Fruit fly (Drosophila melanogaster) whole organism, embryonic: ENCODE measurements around the gene RpL28.
A peak's percentile ranks its signal among the peaks of the same experiment; 100 is the strongest.

Experiments used
- BtbVII ChIP-seq: fragments of 200-800 bp; sonication (Bioruptor generic); optimal IDR thresholded peaks from 3 replicates; lab custom pipeline; 2017; ENCODE audit warnings: missing biosample characterization, mild to moderate bottlenecking, missing genetic modification characterization
- Bteb2 ChIP-seq: fragments of 200-800 bp; sonication (Bioruptor generic); optimal IDR thresholded peaks from 2 replicates; lab custom pipeline; 2016; ENCODE audit warnings: missing biosample characterization, missing genetic modification characterization
- CG1024 ChIP-seq: fragments of 200-800 bp; sonication (Bioruptor generic); IDR thresholded peaks from 2 replicates; pipeline ENCODE4 v1.3.6; 2022; ENCODE audit warnings: missing biosample characterization, missing genetic modification characterization
- CG10979 ChIP-seq: fragments of 200-800 bp; sonication (Bioruptor generic); optimal IDR thresholded peaks from 2 replicates; lab custom pipeline; 2018; ENCODE audit warnings: missing biosample characterization, mild to moderate bottlenecking, missing genetic modification characterization, moderate library complexity
- CG11560 ChIP-seq: fragments of 200-800 bp; sonication (Bioruptor generic); IDR thresholded peaks from 3 replicates; pipeline ENCODE4 v1.3.6; 2022; ENCODE audit warnings: missing biosample characterization, missing genetic modification characterization
- CG12155 ChIP-seq: fragments of 200-800 bp; sonication (Bioruptor generic); optimal IDR thresholded peaks from 3 replicates; lab custom pipeline; 2016; ENCODE audit warnings: missing biosample characterization, missing genetic modification characterization
- CG13624 ChIP-seq: fragments of 200-800 bp; sonication (Bioruptor generic); optimal IDR thresholded peaks from 2 replicates; lab custom pipeline; 2016; ENCODE audit warnings: missing biosample characterization, missing genetic modification characterization
- CG16779 ChIP-seq: fragments of 200-800 bp; sonication (Bioruptor generic); IDR thresholded peaks from 2 replicates; pipeline ENCODE4 v1.3.6; 2022; ENCODE audit warnings: missing biosample characterization, missing genetic modification characterization
- CG16815 ChIP-seq: fragments of 200-800 bp; sonication (Bioruptor generic); optimal IDR thresholded peaks from 3 replicates; lab custom pipeline; 2017; ENCODE audit warnings: missing biosample characterization, mild to moderate bottlenecking, missing genetic modification characterization
- CG16863 ChIP-seq: fragments of 200-800 bp; sonication (Bioruptor generic); optimal IDR thresholded peaks from 3 replicates; lab custom pipeline; 2016; ENCODE audit warnings: missing biosample characterization, missing genetic modification characterization
- CG17359 ChIP-seq: fragments of 200-800 bp; sonication (Bioruptor generic); optimal IDR thresholded peaks from 3 replicates; lab custom pipeline; 2018; ENCODE audit warnings: missing biosample characterization, mild to moderate bottlenecking, missing genetic modification characterization, moderate library complexity
- CG17912 ChIP-seq: fragments of 200-800 bp; sonication (Bioruptor generic); optimal IDR thresholded peaks from 2 replicates; lab custom pipeline; 2018; ENCODE audit warnings: missing biosample characterization, mild to moderate bottlenecking, missing genetic modification characterization
- CG2712 ChIP-seq: fragments of 200-800 bp; optimal IDR thresholded peaks from 3 replicates; lab custom pipeline; 2019; ENCODE audit warnings: missing biosample characterization, mild to moderate bottlenecking, missing genetic modification characterization, moderate library complexity
- CG2875 ChIP-seq: fragments of 200-800 bp; sonication (Bioruptor generic); optimal IDR thresholded peaks from 2 replicates; lab custom pipeline; 2017; ENCODE audit warnings: missing biosample characterization, mild to moderate bottlenecking, missing genetic modification characterization, missing genetic modification reagents
- CG3065 ChIP-seq: fragments of 200-800 bp; sonication (Bioruptor generic); optimal IDR thresholded peaks from 2 replicates; lab custom pipeline; 2016; ENCODE audit warnings: missing biosample characterization, missing genetic modification characterization
- CG32767 ChIP-seq: fragments of 200-800 bp; sonication (Bioruptor generic); IDR thresholded peaks from 2 replicates; pipeline ENCODE4 v1.3.6; 2022; ENCODE audit warnings: missing biosample characterization, missing genetic modification characterization
- CG6791 ChIP-seq: fragments of 200-800 bp; sonication (Bioruptor generic); IDR thresholded peaks from 3 replicates; pipeline ENCODE4 v1.3.6; 2022; ENCODE audit warnings: missing biosample characterization, missing genetic modification characterization; ENCODE audit not compliant: partially characterized antibody
- CG7357 ChIP-seq: fragments of 200-800 bp; sonication (Bioruptor generic); IDR thresholded peaks from 3 replicates; pipeline ENCODE4 v1.3.6; 2022; ENCODE audit warnings: missing biosample characterization, missing genetic modification characterization
- CG8281 ChIP-seq: fragments of 200-800 bp; sonication (Bioruptor generic); optimal IDR thresholded peaks from 2 replicates; lab custom pipeline; 2018; ENCODE audit warnings: missing biosample characterization, mild to moderate bottlenecking, missing genetic modification characterization, moderate library complexity
- CG8924 ChIP-seq: fragments of 200-800 bp; optimal IDR thresholded peaks from 3 replicates; lab custom pipeline; 2019; ENCODE audit warnings: missing biosample characterization, mild to moderate bottlenecking, missing genetic modification characterization, moderate library complexity
- CrebB ChIP-seq: fragments of 200-800 bp; sonication (Bioruptor generic); optimal IDR thresholded peaks from 3 replicates; lab custom pipeline; 2018; ENCODE audit warnings: missing biosample characterization, mild to moderate bottlenecking, missing genetic modification characterization
- D19A ChIP-seq: fragments of 200-800 bp; optimal IDR thresholded peaks from 3 replicates; lab custom pipeline; 2019; ENCODE audit warnings: missing biosample characterization, mild to moderate bottlenecking, missing genetic modification characterization, moderate library complexity
- Med ChIP-seq: fragments of 200-800 bp; sonication (Bioruptor generic); peaks from one replicate; lab custom pipeline; 2016; ENCODE audit warnings: missing biosample characterization, missing genetic modification characterization, mild to moderate bottlenecking, inconsistent platforms, moderate library complexity
- Nf-YB ChIP-seq: fragments of 200-800 bp; sonication (Bioruptor generic); optimal IDR thresholded peaks from 3 replicates; lab custom pipeline; 2019; ENCODE audit warnings: missing biosample characterization, mild to moderate bottlenecking, missing genetic modification characterization, moderate library complexity
- Oli ChIP-seq: fragments of 200-800 bp; sonication (Bioruptor generic); optimal IDR thresholded peaks from 2 replicates; lab custom pipeline; 2018; ENCODE audit warnings: missing biosample characterization, mild to moderate bottlenecking, missing genetic modification characterization, moderate library complexity
- Scr ChIP-seq: fragments of 200-800 bp; sonication (Bioruptor generic); IDR thresholded peaks from 2 replicates; pipeline ENCODE4 v1.3.6; 2022; ENCODE audit warnings: missing biosample characterization, missing genetic modification characterization; ENCODE audit not compliant: partially characterized antibody
- Sin3A ChIP-seq: fragments of >200 bp; optimal IDR thresholded peaks from 2 replicates; lab custom pipeline; 2018
- Sox102F ChIP-seq: fragments of 200-800 bp; sonication (Bioruptor generic); optimal IDR thresholded peaks from 2 replicates; lab custom pipeline; 2018; ENCODE audit warnings: missing biosample characterization, mild to moderate bottlenecking, missing genetic modification characterization, moderate library complexity
- ara ChIP-seq: fragments of 200-800 bp; sonication (Bioruptor generic); IDR thresholded peaks from 2 replicates; pipeline ENCODE4 v1.3.6; 2022; ENCODE audit warnings: missing biosample characterization, missing genetic modification characterization
- br ChIP-seq: fragments of >200 bp; optimal IDR thresholded peaks from 2 replicates; lab custom pipeline; 2017
- btn ChIP-seq: fragments of 200-800 bp; sonication (Bioruptor generic); optimal IDR thresholded peaks from 2 replicates; lab custom pipeline; 2016; ENCODE audit warnings: missing biosample characterization, missing genetic modification characterization
- chif ChIP-seq, 2 experiments: fragments of 200-800 bp; sonication (Bioruptor generic); optimal IDR thresholded peaks; 3 replicates each; lab custom pipeline; 2016; ENCODE audit warnings: missing biosample characterization in 2 of 2, missing genetic modification characterization in 2 of 2
- dmrt99B ChIP-seq: fragments of 200-800 bp; sonication (Bioruptor generic); optimal IDR thresholded peaks from 2 replicates; lab custom pipeline; 2018; ENCODE audit warnings: missing biosample characterization, mild to moderate bottlenecking, missing genetic modification characterization, moderate library complexity
- fd102C ChIP-seq: fragments of 200-800 bp; sonication (Bioruptor generic); optimal IDR thresholded peaks from 2 replicates; lab custom pipeline; 2018; ENCODE audit warnings: missing biosample characterization, mild to moderate bottlenecking, missing genetic modification characterization, moderate library complexity
- fd96Cb ChIP-seq: fragments of 200-800 bp; sonication (Bioruptor generic); optimal IDR thresholded peaks from 2 replicates; lab custom pipeline; 2018; ENCODE audit warnings: missing biosample characterization, mild to moderate bottlenecking, missing genetic modification characterization, moderate library complexity
- grn ChIP-seq: fragments of 200-800 bp; sonication (Bioruptor generic); optimal IDR thresholded peaks from 3 replicates; lab custom pipeline; 2017; ENCODE audit warnings: missing biosample characterization, missing genetic modification characterization
- hkb ChIP-seq, 2 experiments: fragments of 200-800 bp in 1 of 2; fragments of >200 bp in 1 of 2; sonication (Bioruptor generic) in 1 of 2; IDR thresholded peaks in 1 of 2; optimal IDR thresholded peaks in 1 of 2; 2 replicates each; pipeline versions ENCODE4 v1.3.6 to Lab custom; 2017 to 2022; ENCODE audit warnings: missing biosample characterization in 1 of 2, missing genetic modification characterization in 1 of 2
- ind ChIP-seq: fragments of 200-800 bp; sonication (Bioruptor generic); optimal IDR thresholded peaks from 3 replicates; lab custom pipeline; 2016; ENCODE audit warnings: missing biosample characterization, missing genetic modification characterization
- lbe ChIP-seq: fragments of 200-800 bp; sonication (Bioruptor generic); optimal IDR thresholded peaks from 2 replicates; lab custom pipeline; 2016; ENCODE audit warnings: missing biosample characterization, mild to moderate bottlenecking, missing genetic modification characterization
- nmo ChIP-seq: fragments of 200-800 bp; sonication (Bioruptor generic); optimal IDR thresholded peaks from 2 replicates; lab custom pipeline; 2018; ENCODE audit warnings: missing biosample characterization, mild to moderate bottlenecking, missing genetic modification characterization, moderate library complexity
- nom ChIP-seq: fragments of 200-800 bp; sonication (Bioruptor generic); optimal IDR thresholded peaks from 2 replicates; lab custom pipeline; 2017; ENCODE audit warnings: missing biosample characterization, missing genetic modification characterization, mild to moderate bottlenecking, moderate library complexity, missing genetic modification reagents
- pfk ChIP-seq: fragments of 200-800 bp; sonication (Bioruptor generic); optimal IDR thresholded peaks from 2 replicates; lab custom pipeline; 2018; ENCODE audit warnings: missing biosample characterization, mild to moderate bottlenecking, missing genetic modification characterization, moderate library complexity
- phol ChIP-seq: fragments of 200-800 bp; sonication (Bioruptor generic); optimal IDR thresholded peaks from 3 replicates; lab custom pipeline; 2018; ENCODE audit warnings: missing biosample characterization, mild to moderate bottlenecking, missing genetic modification characterization, moderate library complexity
- pzg ChIP-seq: fragments of 200-800 bp; sonication (Bioruptor generic); optimal IDR thresholded peaks from 3 replicates; lab custom pipeline; 2018; ENCODE audit warnings: missing biosample characterization, mild to moderate bottlenecking, missing genetic modification characterization, moderate library complexity
- slbo ChIP-seq: fragments of 200-800 bp; sonication (Bioruptor generic); IDR thresholded peaks from 2 replicates; pipeline ENCODE4 v1.3.6; 2022; ENCODE audit warnings: missing biosample characterization, missing genetic modification characterization
- unpg ChIP-seq: fragments of 200-800 bp; sonication (Bioruptor generic); optimal IDR thresholded peaks from 3 replicates; lab custom pipeline; 2018; ENCODE audit warnings: missing biosample characterization, mild to moderate bottlenecking, missing genetic modification characterization, moderate library complexity
- vvl ChIP-seq: fragments of 200-800 bp; sonication (Bioruptor generic); IDR thresholded peaks from 2 replicates; pipeline ENCODE4 v1.3.6; 2022; ENCODE audit warnings: missing biosample characterization, missing genetic modification characterization

RpL28 gene

dm6 chr3L:3248714-3249663 lies 26.2 kb upstream of the RpL28 start (continued):
- peak; percentile 38 for TF ChIP-seq fd96Cb (tag; lab: Kevin White, UChicago)
- TF ChIP-seq Med (GFP tag; lab: Kevin White, UChicago), result peak; percentile 84
- no peak for TF ChIP-seq Sin3A
- no peak for TF ChIP-seq btn (GFP tag; lab: Kevin White, UChicago)
- TF ChIP-seq CrebB (tag; lab: Kevin White, UChicago), result no peak
- no peak for TF ChIP-seq CG17912 (GFP tag; lab: Kevin White, UChicago)
- TF ChIP-seq ind, result peak; percentile 45
- TF ChIP-seq CG16779, result 0 out of 2 replicates have a peak, but pooled peaks have one; percentile 21
- TF ChIP-seq CG8281 (tag; lab: Kevin White, UChicago), result no peak
- TF ChIP-seq slbo (GFP tag; lab: Robert Waterston, UW), result peak; percentile 39; the same call in 1 of the 2 replicates
- TF ChIP-seq CG16863, result peak; percentile 26
- peak; percentile 56 for TF ChIP-seq phol (tag; lab: Kevin White, UChicago)
- TF ChIP-seq Oli (tag; lab: Kevin White, UChicago), result peak; percentile 58
- peak; percentile 44 for TF ChIP-seq Bteb2 (GFP tag; lab: Kevin White, UChicago)
- TF ChIP-seq CG11560 (tag; lab: Robert Waterston, UW), result no peak
- no peak for TF ChIP-seq br (lab: Kevin White, UChicago)
- no peak for TF ChIP-seq pzg (GFP tag; lab: Kevin White, UChicago)
- peak; percentile 36 for TF ChIP-seq CG13624
- TF ChIP-seq vvl (GFP tag; lab: Robert Waterston, UW), result no peak
- peak; percentile 68 for TF ChIP-seq Sox102F (GFP tag; lab: Kevin White, UChicago)
- TF ChIP-seq CG6791 (GFP tag; lab: Robert Waterston, UW), result no peak
- TF ChIP-seq fd102C, result no peak
- TF ChIP-seq grn, result no peak
- peak; percentile 33 for TF ChIP-seq CG16815 (GFP tag; lab: Kevin White, UChicago)
- peak; percentile 54 for TF ChIP-seq CG8924
- TF ChIP-seq dmrt99B (tag; lab: Kevin White, UChicago), result peak; percentile 62
- peak; percentile 5 for TF ChIP-seq Nf-YB (GFP tag; lab: Kevin White, UChicago)
- TF ChIP-seq chif (GFP tag; optimal IDR thresholded peaks at IDR 0.05; lab: Kevin White, UChicago), result peak; percentile 29 to 58
- TF ChIP-seq CG17359 (tag; lab: Kevin White, UChicago), result peak; percentile 34
- TF ChIP-seq CG2875 (GFP tag; lab: Kevin White, UChicago), result peak; percentile 27
- no peak for TF ChIP-seq CG3065 (GFP tag; lab: Kevin White, UChicago)
- TF ChIP-seq BtbVII (GFP tag; lab: Kevin White, UChicago), result no peak
- peak; percentile 95 for TF ChIP-seq nom (GFP tag; lab: Kevin White, UChicago)
- TF ChIP-seq CG1024 (GFP tag; lab: Robert Waterston, UW), result 0 out of 2 replicates have a peak, but pooled peaks have one; percentile 22
- no peak for TF ChIP-seq pfk (GFP tag; lab: Kevin White, UChicago)
- peak; percentile 96 for TF ChIP-seq lbe
- peak; percentile 54 for TF ChIP-seq CG2712 (tag; lab: Kevin White, UChicago)
- no peak for TF ChIP-seq ara (GFP tag; lab: Robert Waterston, UW)
- peak; percentile 19 for TF ChIP-seq D19A (tag; lab: Kevin White, UChicago)
- no peak for TF ChIP-seq hkb (optimal IDR thresholded peaks at IDR 0.05; lab: Kevin White, UChicago)
- peak; percentile 54; the same call in 1 of the 2 replicates for TF ChIP-seq hkb (GFP tag; IDR thresholded peaks at IDR 0.05; lab: Robert Waterston, UW)
- TF ChIP-seq Scr (GFP tag; lab: Robert Waterston, UW), result no peak
- TF ChIP-seq CG10979, result peak; percentile 53
- TF ChIP-seq CG7357 (GFP tag; lab: Robert Waterston, UW), result 0 out of 3 replicates have a peak, but pooled peaks have one; percentile 46
- peak; percentile 74 for TF ChIP-seq nmo (GFP tag; lab: Kevin White, UChicago)
- TF ChIP-seq unpg (GFP tag; lab: Kevin White, UChicago), result peak; percentile 21
- 0 out of 2 replicates have a peak, but pooled peaks have one; percentile 21 for TF ChIP-seq CG32767 (GFP tag; lab: Robert Waterston, UW)
- TF ChIP-seq CG12155 (GFP tag; lab: Kevin White, UChicago), result peak; percentile 22
